Worm (Caenorhabditis elegans) whole organism, young adult: ENCODE data around the gene epg-4.

Source experiments
- B0019.2 ChIP-seq: fragments of 200-800 bp; sonication (Bioruptor generic); conservative IDR thresholded peaks from 2 replicates; pipeline ENCODE4 v1.3.6; 2022; ENCODE audit warnings: missing genetic modification reagents, missing genetic modification characterization, missing compliant biosample characterization
- D2030.7 ChIP-seq: fragments of 200-800 bp; sonication (Bioruptor generic); IDR thresholded peaks from 2 replicates; pipeline ENCODE4 v1.3.6; 2022; ENCODE audit warnings: missing genetic modification reagents, missing genetic modification characterization, missing compliant biosample characterization
- F52B5.7 ChIP-seq: sonication (generic microtip); optimal IDR thresholded peaks from 2 replicates; lab custom pipeline; 2016; ENCODE audit warnings: mild to moderate bottlenecking, missing genetic modification characterization, missing compliant biosample characterization
- F57C9.4 ChIP-seq: sonication (generic microtip); optimal IDR thresholded peaks from 2 replicates; lab custom pipeline; 2017; ENCODE audit warnings: mild to moderate bottlenecking, missing genetic modification characterization, missing compliant biosample characterization
- K12H6.12 ChIP-seq: fragments of 200-800 bp; sonication (Bioruptor generic); optimal IDR thresholded peaks from 2 replicates; lab custom pipeline; 2018; ENCODE audit warnings: mild to moderate bottlenecking, missing genetic modification characterization, missing compliant biosample characterization
- Y53F4B.3 ChIP-seq: fragments of 200-800 bp; sonication (Bioruptor generic); IDR thresholded peaks from 2 replicates; pipeline ENCODE4 v1.3.6; 2022; ENCODE audit warnings: missing genetic modification reagents, missing genetic modification characterization, missing compliant biosample characterization
- Y53G8AR.9 ChIP-seq: fragments of 200-800 bp; sonication (Bioruptor generic); conservative IDR thresholded peaks from 2 replicates; pipeline ENCODE4 v1.3.6; 2022; ENCODE audit warnings: missing genetic modification reagents, missing genetic modification characterization, missing compliant biosample characterization
- Y56A3A.18 ChIP-seq: fragments of 200-800 bp; sonication (Bioruptor generic); IDR thresholded peaks from 2 replicates; pipeline ENCODE4 v1.3.6; 2022; ENCODE audit warnings: missing genetic modification reagents, missing genetic modification characterization, missing compliant biosample characterization
- attf-6 ChIP-seq: fragments of 200-800 bp; sonication (Bioruptor generic); IDR thresholded peaks from 2 replicates; pipeline ENCODE4 v1.3.6; 2022; ENCODE audit warnings: missing genetic modification reagents, missing genetic modification characterization, missing compliant biosample characterization
- dpff-1 ChIP-seq: sonication (generic microtip); optimal IDR thresholded peaks from 2 replicates; lab custom pipeline; 2017; ENCODE audit warnings: mild to moderate bottlenecking, missing genetic modification characterization, missing compliant biosample characterization
- efl-1 ChIP-seq: fragments of 150-350 bp; optimal IDR thresholded peaks from 2 replicates; lab custom pipeline; 2014; ENCODE audit warnings: missing biosample characterization, missing genetic modification reagents, missing genetic modification characterization
- ekl-4 ChIP-seq: fragments of 200-800 bp; sonication (Bioruptor generic); IDR thresholded peaks from 2 replicates; pipeline ENCODE4 v1.3.6; 2022; ENCODE audit warnings: missing genetic modification reagents, missing genetic modification characterization, missing compliant biosample characterization
- ets-4 ChIP-seq: fragments of 200-800 bp; sonication (Bioruptor generic); optimal IDR thresholded peaks from 2 replicates; lab custom pipeline; 2018; ENCODE audit warnings: mild to moderate bottlenecking, missing genetic modification characterization, missing compliant biosample characterization
- him-1 ChIP-seq: sonication (generic microtip); optimal IDR thresholded peaks from 2 replicates; lab custom pipeline; 2016; ENCODE audit warnings: missing genotype, missing genetic modification reagents, missing genetic modification characterization, missing compliant biosample characterization
- hmg-1.2 ChIP-seq: fragments of 200-800 bp; sonication (Bioruptor generic); IDR thresholded peaks from 2 replicates; pipeline ENCODE4 v1.3.6; 2022; ENCODE audit warnings: missing genetic modification reagents, missing genetic modification characterization, missing compliant biosample characterization
- hmg-20 ChIP-seq: fragments of 200-800 bp; sonication (Bioruptor generic); IDR thresholded peaks from 2 replicates; pipeline ENCODE4 v1.3.6; 2022; ENCODE audit warnings: missing genetic modification reagents, missing genetic modification characterization, missing compliant biosample characterization
- hrde-1 ChIP-seq: sonication (generic microtip); optimal IDR thresholded peaks from 2 replicates; lab custom pipeline; 2016; ENCODE audit warnings: missing genetic modification characterization, mild to moderate bottlenecking, missing compliant biosample characterization, moderate library complexity, missing genotype, missing genetic modification reagents, borderline replicate concordance
- lag-1 ChIP-seq: fragments of 200-800 bp; sonication (Bioruptor generic); IDR thresholded peaks from 2 replicates; pipeline ENCODE4 v1.3.6; 2022; ENCODE audit warnings: missing genetic modification reagents, missing genetic modification characterization, missing compliant biosample characterization
- let-607 ChIP-seq, 2 experiments: fragments of 200-800 bp in 1 of 2; sonication (Bioruptor generic) in 1 of 2; sonication (generic microtip) in 1 of 2; optimal IDR thresholded peaks; 2 replicates each; lab custom pipeline; 2016 to 2018; ENCODE audit warnings: mild to moderate bottlenecking in 2 of 2, missing compliant biosample characterization in 2 of 2, missing genetic modification characterization in 2 of 2, moderate library complexity in 2 of 2, missing genotype in 1 of 2
- lin-26 ChIP-seq: fragments of 200-800 bp; sonication (Bioruptor generic); IDR thresholded peaks from 2 replicates; pipeline ENCODE4 v1.3.6; 2022; ENCODE audit warnings: missing genetic modification reagents, missing genetic modification characterization, missing compliant biosample characterization
- lin-54 ChIP-seq: fragments of 200-800 bp; sonication (Bioruptor generic); optimal IDR thresholded peaks from 2 replicates; lab custom pipeline; 2018; ENCODE audit warnings: mild to moderate bottlenecking, missing genetic modification characterization, missing compliant biosample characterization
- lsl-1 ChIP-seq: fragments of 200-800 bp; sonication (Bioruptor generic); optimal IDR thresholded peaks from 2 replicates; lab custom pipeline; 2018; ENCODE audit warnings: mild to moderate bottlenecking, missing genetic modification characterization, moderate library complexity, missing compliant biosample characterization
- madf-10 ChIP-seq: sonication (generic microtip); optimal IDR thresholded peaks from 2 replicates; lab custom pipeline; 2016; ENCODE audit warnings: mild to moderate bottlenecking, missing genetic modification characterization, missing compliant biosample characterization
- madf-6 ChIP-seq: fragments of 200-800 bp; sonication (Bioruptor generic); IDR thresholded peaks from 2 replicates; pipeline ENCODE4 v1.3.6; 2022; ENCODE audit warnings: missing genetic modification reagents, missing genetic modification characterization, missing compliant biosample characterization
- madf-8 ChIP-seq: fragments of 200-800 bp; sonication (Bioruptor generic); conservative IDR thresholded peaks from 2 replicates; pipeline ENCODE4 v1.3.6; 2022; ENCODE audit warnings: missing genetic modification reagents, missing genetic modification characterization, missing compliant biosample characterization
- mel-28 ChIP-seq: sonication (generic microtip); optimal IDR thresholded peaks from 2 replicates; lab custom pipeline; 2016; ENCODE audit warnings: borderline replicate concordance, mild to moderate bottlenecking, missing genetic modification characterization, missing compliant biosample characterization
- nfya-1 ChIP-seq: sonication (generic microtip); optimal IDR thresholded peaks from 2 replicates; lab custom pipeline; 2017; ENCODE audit warnings: antibody characterized with exemption, missing compliant biosample characterization, missing genetic modification characterization, borderline replicate concordance; ENCODE audit not compliant: insufficient read depth
- nfyb-1 ChIP-seq: fragments of 200-800 bp; sonication (Bioruptor generic); IDR thresholded peaks from 2 replicates; pipeline ENCODE4 v1.3.6; 2022; ENCODE audit warnings: missing genetic modification reagents, missing genetic modification characterization, missing compliant biosample characterization
- pbrm-1 ChIP-seq: fragments of 200-800 bp; sonication (Bioruptor generic); IDR thresholded peaks from 2 replicates; pipeline ENCODE4 v1.3.6; 2022; ENCODE audit warnings: missing genetic modification reagents, missing genetic modification characterization, missing compliant biosample characterization
- pha-4 ChIP-seq: fragments of 150-350 bp; sonication (generic microtip); optimal IDR thresholded peaks from 2 replicates; lab custom pipeline; 2014; ENCODE audit warnings: missing biosample characterization, missing genetic modification reagents, missing genetic modification characterization
- rcor-1 ChIP-seq: fragments of 200-800 bp; sonication (Bioruptor generic); IDR thresholded peaks from 2 replicates; pipeline ENCODE4 v1.3.6; 2022; ENCODE audit warnings: missing genetic modification reagents, missing genetic modification characterization, missing compliant biosample characterization
- rec-8 ChIP-seq, 2 experiments: sonication (generic microtip); optimal IDR thresholded peaks; 2 replicates each; lab custom pipeline; 2016; ENCODE audit warnings: mild to moderate bottlenecking in 2 of 2, missing genetic modification characterization in 2 of 2, missing genetic modification reagents in 2 of 2, missing genotype in 2 of 2, missing biosample characterization in 1 of 2, missing compliant biosample characterization in 1 of 2, moderate library complexity in 1 of 2
- repo-1 ChIP-seq: sonication (generic microtip); optimal IDR thresholded peaks from 2 replicates; lab custom pipeline; 2017; ENCODE audit warnings: mild to moderate bottlenecking, missing genetic modification characterization, missing compliant biosample characterization
- rpc-1 ChIP-seq, 2 experiments: fragments of 150-350 bp in 1 of 2; sonication (generic microtip) in 1 of 2; optimal IDR thresholded peaks; 2 replicates each; lab custom pipeline; 2014 to 2018; ENCODE audit warnings: missing biosample characterization in 1 of 2, missing genetic modification characterization in 1 of 2, missing genetic modification reagents in 1 of 2, missing genotype in 1 of 2
- sea-2 ChIP-seq: fragments of 200-800 bp; sonication (Bioruptor generic); IDR thresholded peaks from 2 replicates; pipeline ENCODE4 v1.3.6; 2022; ENCODE audit warnings: missing genetic modification characterization, missing compliant biosample characterization
- snpc-1.1 ChIP-seq: sonication (generic microtip); optimal IDR thresholded peaks from 2 replicates; lab custom pipeline; 2017; ENCODE audit warnings: missing genetic modification characterization, mild to moderate bottlenecking, missing compliant biosample characterization, antibody characterized with exemption, moderate library complexity, missing genotype, missing genetic modification reagents; ENCODE audit not compliant: insufficient read depth
- snpc-1.3 ChIP-seq: sonication (generic microtip); optimal IDR thresholded peaks from 2 replicates; lab custom pipeline; 2017; ENCODE audit warnings: missing genetic modification characterization, mild to moderate bottlenecking, missing compliant biosample characterization, antibody characterized with exemption, moderate library complexity, missing genotype, missing genetic modification reagents; ENCODE audit not compliant: insufficient read depth
- snpc-3.4 ChIP-seq: sonication (generic microtip); optimal IDR thresholded peaks from 2 replicates; lab custom pipeline; 2017; ENCODE audit warnings: missing genetic modification characterization, mild to moderate bottlenecking, missing compliant biosample characterization, antibody characterized with exemption, moderate library complexity, missing genotype, missing genetic modification reagents
- snpc-4 ChIP-seq, 5 experiments: fragments of 150-350 bp in 1 of 5; sonication (generic microtip) in 4 of 5; optimal IDR thresholded peaks; 2 replicates each; lab custom pipeline; 2014 to 2018; ENCODE audit warnings: missing genetic modification characterization in 5 of 5, missing biosample characterization in 3 of 5, antibody characterized with exemption in 2 of 5, mild to moderate bottlenecking in 2 of 5, missing compliant biosample characterization in 2 of 5, missing genotype in 2 of 5, moderate library complexity in 2 of 5, missing genetic modification reagents in 1 of 5
- tbp1 ChIP-seq: fragments of 200-800 bp; sonication (Bioruptor generic); optimal IDR thresholded peaks from 2 replicates; lab custom pipeline; 2018; ENCODE audit warnings: mild to moderate bottlenecking, missing genetic modification characterization, missing compliant biosample characterization
- tlf-1 ChIP-seq: fragments of 200-800 bp; sonication (Bioruptor generic); optimal IDR thresholded peaks from 2 replicates; lab custom pipeline; 2018; ENCODE audit warnings: mild to moderate bottlenecking, missing genetic modification characterization, missing compliant biosample characterization
- ztf-18 ChIP-seq: sonication (generic microtip); optimal IDR thresholded peaks from 2 replicates; lab custom pipeline; 2016; ENCODE audit warnings: missing genotype, mild to moderate bottlenecking, missing genetic modification characterization, missing compliant biosample characterization
- ztf-28 ChIP-seq: fragments of 200-800 bp; sonication (Bioruptor generic); IDR thresholded peaks from 2 replicates; pipeline ENCODE4 v1.3.6; 2022; ENCODE audit warnings: missing genetic modification reagents, missing genetic modification characterization, missing compliant biosample characterization

epg-4 gene

ce11 chrIII:7141285-7141715, 40.7 kb upstream of the epg-4 start (continued):
- TF ChIP-seq lag-1 (GFP tag; lab: Robert Waterston, UW) (no peak), ets-4 (GFP tag; lab: Kevin White, UChicago) (peak; percentile 44), attf-6 (GFP tag; lab: Robert Waterston, UW) (peak; percentile 97)

ce11 chrIII:7142172-7142601, 39.8 kb upstream of the epg-4 start:
- TF ChIP-seq tlf-1 (GFP tag; lab: Kevin White, UChicago): peak; percentile 18
- TF ChIP-seq nfyb-1 (GFP tag; lab: Robert Waterston, UW): peak; percentile 83
- peak; percentile 61; the same call in 1 of the 2 replicates for TF ChIP-seq Y56A3A.18 (GFP tag; lab: Robert Waterston, UW)
- 0 out of 2 replicates have a peak, but pooled peaks have one; percentile 24 for TF ChIP-seq B0019.2 (GFP tag; lab: Robert Waterston, UW)
- peak; percentile 80 for TF ChIP-seq ekl-4 (GFP tag; lab: Robert Waterston, UW)
- peak; percentile 15 for TF ChIP-seq repo-1 (tag; lab: Kevin White, UChicago)
- peak; percentile 94 for TF ChIP-seq hmg-1.2
- TF ChIP-seq let-607 (tag; optimal IDR thresholded peaks at IDR 0.05; lab: Kevin White, UChicago): no peak
- TF ChIP-seq snpc-1.3 (tag; lab: Kevin White, UChicago): peak; percentile 89
- peak; percentile 18; the same call in 1 of the 2 replicates for TF ChIP-seq lin-26 (GFP tag; lab: Robert Waterston, UW)
- TF ChIP-seq pha-4: no peak
- peak; percentile 58; the same call in 1 of the 2 replicates for TF ChIP-seq rcor-1 (GFP tag; lab: Robert Waterston, UW)
- no peak for TF ChIP-seq nfya-1 (tag; lab: Kevin White, UChicago)
- TF ChIP-seq him-1 (tag; lab: Kevin White, UChicago): peak; percentile 96
- TF ChIP-seq Y53F4B.3: 0 out of 2 replicates have a peak, but pooled peaks have one; percentile 4
- peak in 1 of 2 experiments; percentile 44 for TF ChIP-seq rec-8 (tag; optimal IDR thresholded peaks at IDR 0.05; lab: Kevin White, UChicago)
- TF ChIP-seq madf-8 (GFP tag; lab: Robert Waterston, UW): 0 out of 2 replicates have a peak, but pooled peaks have one; percentile 7
- peak; percentile 78 for TF ChIP-seq Y53G8AR.9 (GFP tag; lab: Robert Waterston, UW)
- TF ChIP-seq snpc-4 (GFP tag; optimal IDR thresholded peaks at IDR 0.05; lab: Kevin White, UChicago): peak; percentile 96
- TF ChIP-seq snpc-4 (tag; optimal IDR thresholded peaks at IDR 0.05; lab: Kevin White, UChicago): peak; percentile 96 to 98 (median 97)
- no peak for TF ChIP-seq rpc-1 (optimal IDR thresholded peaks at IDR 0.05; lab: Kevin White, UChicago)
- peak; percentile 11 for TF ChIP-seq rpc-1 (tag; optimal IDR thresholded peaks at IDR 0.05; lab: Kevin White, UChicago)
- peak; percentile 71 for TF ChIP-seq lsl-1 (GFP tag; lab: Kevin White, UChicago)
- peak; percentile 95 for TF ChIP-seq snpc-3.4
- TF ChIP-seq sea-2 (GFP tag; lab: Robert Waterston, UW): no peak
- peak; percentile 98 for TF ChIP-seq snpc-1.1 (tag; lab: Kevin White, UChicago)
- peak; percentile 78 for TF ChIP-seq tbp1
- TF ChIP-seq K12H6.12 (tag; lab: Kevin White, UChicago): no peak
- TF ChIP-seq hmg-20 (GFP tag; lab: Robert Waterston, UW): 0 out of 2 replicates have a peak, but pooled peaks have one; percentile 47
- TF ChIP-seq pbrm-1 (GFP tag; lab: Robert Waterston, UW): peak; percentile 90
- TF ChIP-seq efl-1 (GFP tag; lab: Kevin White, UChicago): no peak
- TF ChIP-seq ztf-28 (GFP tag; lab: Robert Waterston, UW): no peak
- TF ChIP-seq attf-6 (GFP tag; lab: Robert Waterston, UW): peak; percentile 96
- peak; percentile 30 for TF ChIP-seq dpff-1 (tag; lab: Kevin White, UChicago)
- no peak for TF ChIP-seq F57C9.4 (tag; lab: Kevin White, UChicago)
- TF ChIP-seq mel-28 (tag; lab: Kevin White, UChicago): no peak
- peak; percentile 92 for TF ChIP-seq D2030.7 (GFP tag; lab: Robert Waterston, UW)
- no peak for TF ChIP-seq F52B5.7 (tag; lab: Kevin White, UChicago)
- peak; percentile 41 for TF ChIP-seq hrde-1 (tag; lab: Kevin White, UChicago)
- TF ChIP-seq ztf-18 (tag; lab: Kevin White, UChicago): peak; percentile 4
- peak; percentile 64 for TF ChIP-seq madf-6
- no peak for TF ChIP-seq madf-10
- peak; percentile 63 for TF ChIP-seq lin-54 (GFP tag; lab: Kevin White, UChicago)
